Worm (Caenorhabditis elegans) whole organism, young adult: Measurements from ENCODE around the gene cpr-1.

Experiments
- B0261.1 ChIP-seq: sonication (generic microtip); optimal IDR thresholded peaks from 2 replicates; lab custom pipeline; 2016; ENCODE audit warnings: mild to moderate bottlenecking, missing genetic modification characterization, moderate library complexity, missing compliant biosample characterization
- C06A6.2 ChIP-seq: fragments of 200-800 bp; sonication (Bioruptor generic); conservative IDR thresholded peaks from 2 replicates; pipeline ENCODE4 v1.3.6; 2022; ENCODE audit warnings: missing genetic modification characterization, missing compliant biosample characterization
- F33H1.4 ChIP-seq: fragments of 200-800 bp; sonication (Bioruptor generic); IDR thresholded peaks from 2 replicates; pipeline ENCODE4 v1.3.6; 2022; ENCODE audit warnings: missing genetic modification reagents, missing genetic modification characterization, missing compliant biosample characterization
- F49E8.2 ChIP-seq: sonication (generic microtip); optimal IDR thresholded peaks from 3 replicates; lab custom pipeline; 2017; ENCODE audit warnings: missing genetic modification characterization, mild to moderate bottlenecking, missing compliant biosample characterization, antibody characterized with exemption, moderate library complexity; ENCODE audit not compliant: insufficient read depth
- F55B11.4 ChIP-seq: sonication (generic microtip); optimal IDR thresholded peaks from 2 replicates; lab custom pipeline; 2016; ENCODE audit warnings: missing compliant biosample characterization, missing genetic modification characterization, borderline replicate concordance; ENCODE audit not compliant: insufficient read depth
- T07F8.4 ChIP-seq: sonication (generic microtip); optimal IDR thresholded peaks from 2 replicates; lab custom pipeline; 2016; ENCODE audit warnings: mild to moderate bottlenecking, missing genetic modification characterization, moderate library complexity, missing compliant biosample characterization
- Y53G8AR.9 ChIP-seq: fragments of 200-800 bp; sonication (Bioruptor generic); conservative IDR thresholded peaks from 2 replicates; pipeline ENCODE4 v1.3.6; 2022; ENCODE audit warnings: missing genetic modification reagents, missing genetic modification characterization, missing compliant biosample characterization
- Y67H2A.10 ChIP-seq: fragments of 200-800 bp; sonication (Bioruptor generic); conservative IDR thresholded peaks from 2 replicates; pipeline ENCODE4 v1.3.6; 2022; ENCODE audit warnings: missing genetic modification reagents, missing genetic modification characterization, missing compliant biosample characterization
- Y95B8A.8 ChIP-seq: fragments of 200-800 bp; sonication (Bioruptor generic); IDR thresholded peaks from 2 replicates; pipeline ENCODE4 v1.3.6; 2022; ENCODE audit warnings: missing genetic modification reagents, missing genetic modification characterization, missing compliant biosample characterization
- akir-1 ChIP-seq: fragments of 200-800 bp; sonication (Bioruptor generic); optimal IDR thresholded peaks from 2 replicates; lab custom pipeline; 2018; ENCODE audit warnings: mild to moderate bottlenecking, missing genetic modification characterization, moderate library complexity, missing compliant biosample characterization
- aptf-3 ChIP-seq: fragments of 200-800 bp; sonication (Bioruptor generic); IDR thresholded peaks from 2 replicates; pipeline ENCODE4 v1.3.6; 2022; ENCODE audit warnings: missing genetic modification characterization, missing compliant biosample characterization
- athp-1 ChIP-seq: sonication (generic microtip); optimal IDR thresholded peaks from 2 replicates; lab custom pipeline; 2017; ENCODE audit warnings: mild to moderate bottlenecking, missing genetic modification characterization, missing compliant biosample characterization
- attf-3 ChIP-seq: fragments of 200-800 bp; sonication (Bioruptor generic); conservative IDR thresholded peaks from 2 replicates; pipeline ENCODE4 v1.3.6; 2022; ENCODE audit warnings: missing genetic modification reagents, missing genetic modification characterization, missing compliant biosample characterization
- attf-5 ChIP-seq: fragments of 200-800 bp; sonication (Bioruptor generic); optimal IDR thresholded peaks from 2 replicates; lab custom pipeline; 2018; ENCODE audit warnings: mild to moderate bottlenecking, missing genetic modification characterization, missing compliant biosample characterization
- attf-6 ChIP-seq: fragments of 200-800 bp; sonication (Bioruptor generic); IDR thresholded peaks from 2 replicates; pipeline ENCODE4 v1.3.6; 2022; ENCODE audit warnings: missing genetic modification reagents, missing genetic modification characterization, missing compliant biosample characterization
- bed-1 ChIP-seq: fragments of 200-800 bp; sonication (Bioruptor generic); IDR thresholded peaks from 2 replicates; pipeline ENCODE4 v1.3.6; 2022; ENCODE audit warnings: missing genetic modification reagents, missing genetic modification characterization, missing compliant biosample characterization
- cebp-1 ChIP-seq, 2 experiments: fragments of 200-800 bp in 1 of 2; sonication (Bioruptor generic) in 1 of 2; sonication (generic microtip) in 1 of 2; IDR thresholded peaks in 1 of 2; optimal IDR thresholded peaks in 1 of 2; 2 replicates each; pipeline versions ENCODE4 v1.3.6 to Lab custom; 2017 to 2022; ENCODE audit warnings: missing compliant biosample characterization in 2 of 2, missing genetic modification characterization in 2 of 2, mild to moderate bottlenecking in 1 of 2, missing genetic modification reagents in 1 of 2, moderate library complexity in 1 of 2
- cebp-2 ChIP-seq: fragments of 200-800 bp; sonication (Bioruptor generic); IDR thresholded peaks from 2 replicates; pipeline ENCODE4 v1.3.6; 2022; ENCODE audit warnings: missing genetic modification characterization, missing compliant biosample characterization
- ceh-100 ChIP-seq: fragments of 200-800 bp; sonication (Bioruptor generic); IDR thresholded peaks from 2 replicates; pipeline ENCODE4 v1.3.6; 2022; ENCODE audit warnings: missing genetic modification reagents, missing genetic modification characterization, missing compliant biosample characterization
- dpl-1 ChIP-seq: fragments of 150-350 bp; optimal IDR thresholded peaks from 2 replicates; lab custom pipeline; 2014; ENCODE audit warnings: missing biosample characterization, missing genetic modification reagents, missing genetic modification characterization
- efl-1 ChIP-seq: fragments of 150-350 bp; optimal IDR thresholded peaks from 2 replicates; lab custom pipeline; 2014; ENCODE audit warnings: missing biosample characterization, missing genetic modification reagents, missing genetic modification characterization
- egl-44 ChIP-seq: fragments of 200-800 bp; sonication (Bioruptor generic); IDR thresholded peaks from 2 replicates; pipeline ENCODE4 v1.3.6; 2022; ENCODE audit warnings: missing genetic modification reagents, missing genetic modification characterization, missing compliant biosample characterization
- egrh-3 ChIP-seq: fragments of 200-800 bp; sonication (Bioruptor generic); IDR thresholded peaks from 2 replicates; pipeline ENCODE4 v1.3.6; 2022; ENCODE audit warnings: missing genetic modification reagents, missing genetic modification characterization, missing compliant biosample characterization
- ets-4 ChIP-seq: fragments of 200-800 bp; sonication (Bioruptor generic); optimal IDR thresholded peaks from 2 replicates; lab custom pipeline; 2018; ENCODE audit warnings: mild to moderate bottlenecking, missing genetic modification characterization, missing compliant biosample characterization
- fkh-3 ChIP-seq: sonication (generic microtip); optimal IDR thresholded peaks from 2 replicates; lab custom pipeline; 2016; ENCODE audit warnings: mild to moderate bottlenecking, missing genetic modification characterization, missing compliant biosample characterization
- lag-1 ChIP-seq: fragments of 200-800 bp; sonication (Bioruptor generic); IDR thresholded peaks from 2 replicates; pipeline ENCODE4 v1.3.6; 2022; ENCODE audit warnings: missing genetic modification reagents, missing genetic modification characterization, missing compliant biosample characterization
- lin-35 ChIP-seq, 3 experiments: fragments of 150-350 bp in 2 of 3; sonication (generic microtip) in 1 of 3; optimal IDR thresholded peaks; 2 replicates each; lab custom pipeline; 2014 to 2018; ENCODE audit warnings: missing biosample characterization in 3 of 3, missing genetic modification characterization in 3 of 3, missing genetic modification reagents in 3 of 3
- lir-1 ChIP-seq: fragments of 200-800 bp; sonication (Bioruptor generic); conservative IDR thresholded peaks from 2 replicates; pipeline ENCODE4 v1.3.6; 2022; ENCODE audit warnings: missing genetic modification reagents, missing genetic modification characterization, missing compliant biosample characterization
- lsl-1 ChIP-seq: fragments of 200-800 bp; sonication (Bioruptor generic); optimal IDR thresholded peaks from 2 replicates; lab custom pipeline; 2018; ENCODE audit warnings: mild to moderate bottlenecking, missing genetic modification characterization, moderate library complexity, missing compliant biosample characterization
- lsy-27 ChIP-seq: sonication (generic microtip); optimal IDR thresholded peaks from 2 replicates; lab custom pipeline; 2017; ENCODE audit warnings: missing genetic modification characterization, mild to moderate bottlenecking, missing compliant biosample characterization, antibody characterized with exemption, missing genotype, borderline replicate concordance; ENCODE audit not compliant: insufficient read depth
- mel-28 ChIP-seq: sonication (generic microtip); optimal IDR thresholded peaks from 2 replicates; lab custom pipeline; 2016; ENCODE audit warnings: borderline replicate concordance, mild to moderate bottlenecking, missing genetic modification characterization, missing compliant biosample characterization
- nfyb-1 ChIP-seq: fragments of 200-800 bp; sonication (Bioruptor generic); IDR thresholded peaks from 2 replicates; pipeline ENCODE4 v1.3.6; 2022; ENCODE audit warnings: missing genetic modification reagents, missing genetic modification characterization, missing compliant biosample characterization
- nhr-120 ChIP-seq: fragments of 200-800 bp; sonication (Bioruptor generic); IDR thresholded peaks from 2 replicates; pipeline ENCODE4 v1.3.6; 2022; ENCODE audit warnings: missing genetic modification characterization, missing compliant biosample characterization
- nhr-179 ChIP-seq: sonication (generic microtip); optimal IDR thresholded peaks from 2 replicates; lab custom pipeline; 2016; ENCODE audit warnings: mild to moderate bottlenecking, missing genetic modification characterization, missing compliant biosample characterization
- nhr-27 ChIP-seq: fragments of 200-800 bp; sonication (Bioruptor generic); optimal IDR thresholded peaks from 2 replicates; lab custom pipeline; 2018; ENCODE audit warnings: mild to moderate bottlenecking, missing genetic modification characterization, moderate library complexity, missing compliant biosample characterization
- nhr-80 ChIP-seq: sonication (generic microtip); optimal IDR thresholded peaks from 2 replicates; lab custom pipeline; 2016; ENCODE audit warnings: missing genetic modification characterization, missing compliant biosample characterization
- nhr-90 ChIP-seq: sonication (generic microtip); optimal IDR thresholded peaks from 2 replicates; lab custom pipeline; 2016; ENCODE audit warnings: missing genotype, mild to moderate bottlenecking, missing genetic modification characterization, missing compliant biosample characterization
- repo-1 ChIP-seq: sonication (generic microtip); optimal IDR thresholded peaks from 2 replicates; lab custom pipeline; 2017; ENCODE audit warnings: mild to moderate bottlenecking, missing genetic modification characterization, missing compliant biosample characterization
- snpc-1.1 ChIP-seq: sonication (generic microtip); optimal IDR thresholded peaks from 2 replicates; lab custom pipeline; 2017; ENCODE audit warnings: missing genetic modification characterization, mild to moderate bottlenecking, missing compliant biosample characterization, antibody characterized with exemption, moderate library complexity, missing genotype, missing genetic modification reagents; ENCODE audit not compliant: insufficient read depth
- somi-1 ChIP-seq: fragments of 200-800 bp; sonication (Bioruptor generic); optimal IDR thresholded peaks from 2 replicates; lab custom pipeline; 2018; ENCODE audit warnings: mild to moderate bottlenecking, missing genetic modification characterization, missing compliant biosample characterization
- tbp1 ChIP-seq: fragments of 200-800 bp; sonication (Bioruptor generic); optimal IDR thresholded peaks from 2 replicates; lab custom pipeline; 2018; ENCODE audit warnings: mild to moderate bottlenecking, missing genetic modification characterization, missing compliant biosample characterization
- tlf-1 ChIP-seq: fragments of 200-800 bp; sonication (Bioruptor generic); optimal IDR thresholded peaks from 2 replicates; lab custom pipeline; 2018; ENCODE audit warnings: mild to moderate bottlenecking, missing genetic modification characterization, missing compliant biosample characterization
- unc-130 ChIP-seq: sonication (generic microtip); optimal IDR thresholded peaks from 2 replicates; lab custom pipeline; 2016; ENCODE audit warnings: missing genetic modification reagents, missing genetic modification characterization, missing compliant biosample characterization
- unc-62 ChIP-seq: fragments of 150-350 bp; optimal IDR thresholded peaks from 2 replicates; lab custom pipeline; 2014; ENCODE audit warnings: missing biosample characterization, missing genetic modification reagents, missing genetic modification characterization
- ztf-18 ChIP-seq: sonication (generic microtip); optimal IDR thresholded peaks from 2 replicates; lab custom pipeline; 2016; ENCODE audit warnings: missing genotype, mild to moderate bottlenecking, missing genetic modification characterization, missing compliant biosample characterization

cpr-1 gene

ce11 chrV:11979673-11980561 is 4.6 kb downstream of the cpr-1 start, which contains the start of gene snr-4 (continued):
- TF ChIP-seq nhr-27 (tag; lab: Kevin White, UChicago) (no peak), nhr-80 (tag; lab: Kevin White, UChicago) (peak; percentile 75), Y95B8A.8 (no peak), nfyb-1 (peak; percentile 97), tlf-1 (GFP tag; lab: Kevin White, UChicago) (peak; percentile 87), lin-35 (GFP tag; optimal IDR thresholded peaks at IDR 0.05; lab: Kevin White, UChicago) (peak in 2 of 3 experiments; percentile 65 to 79), ceh-100 (GFP tag; lab: Robert Waterston, UW) (peak; percentile 85), lag-1 (GFP tag; lab: Robert Waterston, UW) (no peak), somi-1 (GFP tag; lab: Kevin White, UChicago) (peak; percentile 58), lir-1 (GFP tag; lab: Robert Waterston, UW) (peak; percentile 79), fkh-3 (tag; lab: Kevin White, UChicago) (no peak), lsl-1 (GFP tag; lab: Kevin White, UChicago) (peak; percentile 81), repo-1 (tag; lab: Kevin White, UChicago) (peak; percentile 93), athp-1 (tag; lab: Kevin White, UChicago) (peak; percentile 67), egrh-3 (GFP tag; lab: Robert Waterston, UW) (peak; percentile 53; the same call in 1 of the 2 replicates), attf-5 (peak; percentile 88), lsy-27 (tag; lab: Kevin White, UChicago) (peak; percentile 74), T07F8.4 (tag; lab: Kevin White, UChicago) (peak; percentile 48), F49E8.2 (tag; lab: Kevin White, UChicago) (peak; percentile 93), mel-28 (tag; lab: Kevin White, UChicago) (peak; percentile 25), Y67H2A.10 (GFP tag; lab: Robert Waterston, UW) (peak; percentile 60), nhr-90 (tag; lab: Kevin White, UChicago) (peak; percentile 61), ets-4 (GFP tag; lab: Kevin White, UChicago) (peak; percentile 26), akir-1 (no peak), tbp1 (GFP tag; lab: Kevin White, UChicago) (peak; percentile 81), cebp-1 (GFP tag; IDR thresholded peaks at IDR 0.05; lab: Robert Waterston, UW) (no peak), cebp-1 (tag; optimal IDR thresholded peaks at IDR 0.05; lab: Kevin White, UChicago) (peak; percentile 86), nhr-179 (tag; lab: Kevin White, UChicago) (no peak), bed-1 (GFP tag; lab: Robert Waterston, UW) (no peak), F55B11.4 (tag; lab: Kevin White, UChicago) (no peak), nhr-120 (GFP tag; lab: Robert Waterston, UW) (no peak), efl-1 (GFP tag; lab: Kevin White, UChicago) (peak; percentile 55), egl-44 (GFP tag; lab: Robert Waterston, UW) (peak; percentile 74; the same call in 1 of the 2 replicates), attf-3 (GFP tag; lab: Robert Waterston, UW) (peak; percentile 83), unc-130 (peak; percentile 72), dpl-1 (GFP tag; lab: Kevin White, UChicago) (peak; percentile 44), Y53G8AR.9 (GFP tag; lab: Robert Waterston, UW) (peak; percentile 92), snpc-1.1 (tag; lab: Kevin White, UChicago) (peak; percentile 98), unc-62 (GFP tag; lab: Kevin White, UChicago) (no peak), ztf-18 (tag; lab: Kevin White, UChicago) (peak; percentile 79), aptf-3 (0 out of 2 replicates have a peak, but pooled peaks have one; percentile 6), cebp-2 (peak; percentile 61; the same call in 1 of the 2 replicates), F33H1.4 (GFP tag; lab: Robert Waterston, UW) (peak; percentile 78), C06A6.2 (GFP tag; lab: Robert Waterston, UW) (peak; percentile 88), attf-6 (GFP tag; lab: Robert Waterston, UW) (peak; percentile 93), B0261.1 (tag; lab: Kevin White, UChicago) (peak; percentile 41)
